Fruit fly (Drosophila melanogaster): ENCODE measurements around the gene CG34011.

The CG34011 gene

dm6 chr2L:5724521-5725023 is 8.1 kb downstream of the CG34011 start, which contains the start of gene CG11030 (continued):
- TF ChIP-seq corto (GFP tag; optimal IDR thresholded peaks at IDR 0.05) (no peak), CG6689 (GFP tag; IDR thresholded peaks at IDR 0.05) (no peak), inv (GFP tag; IDR thresholded peaks at IDR 0.05; ENCODE audit: partially characterized antibody) (peak; percentile 99), Kr (GFP tag; optimal IDR thresholded peaks at IDR 0.05) (no peak), trem (tag; optimal IDR thresholded peaks at IDR 0.05) (peak; percentile 27), Mrtf (GFP tag; IDR thresholded peaks at IDR 0.05) (no peak), CG2678 (tag; optimal IDR thresholded peaks at IDR 0.05) (no peak), Dad (GFP tag; optimal IDR thresholded peaks at IDR 0.05) (no peak), br (optimal IDR thresholded peaks at IDR 0.05) (no peak), chm (GFP tag; IDR thresholded peaks at IDR 0.05) (peak; percentile 71), bsh (GFP tag; optimal IDR thresholded peaks at IDR 0.05) (no peak), B-H2 (GFP tag; optimal IDR thresholded peaks at IDR 0.05) (no peak), Hr78 (GFP tag; optimal IDR thresholded peaks at IDR 0.05) (no peak), ewg (GFP tag; optimal IDR thresholded peaks at IDR 0.05) (no peak), lilli (GFP tag; optimal IDR thresholded peaks at IDR 0.05) (peak; percentile 39), NFAT (GFP tag; IDR thresholded peaks at IDR 0.05) (peak; percentile 65; the same call in 1 of the 2 replicates), HmgZ (tag; optimal IDR thresholded peaks at IDR 0.05) (no peak), Atf6 (GFP tag; IDR thresholded peaks at IDR 0.05) (0 out of 2 replicates have a peak, but pooled peaks have one; percentile 13), H2.0 (GFP tag; IDR thresholded peaks at IDR 0.05) (no peak), CG10543 (GFP tag; optimal IDR thresholded peaks at IDR 0.05) (no peak), fd3F (GFP tag; optimal IDR thresholded peaks at IDR 0.05) (no peak), CG4424 (GFP tag; optimal IDR thresholded peaks at IDR 0.05) (peak; percentile 5), Sox102F (GFP tag; optimal IDR thresholded peaks at IDR 0.05) (no peak), pzg (GFP tag; optimal IDR thresholded peaks at IDR 0.05) (peak; percentile 79), MESR4 (GFP tag; optimal IDR thresholded peaks at IDR 0.05) (peak; percentile 75), fd96Cb (tag; optimal IDR thresholded peaks at IDR 0.05) (no peak), sob (GFP tag; IDR thresholded peaks at IDR 0.05) (peak; percentile 45), da (GFP tag; optimal IDR thresholded peaks at IDR 0.05) (no peak), CG2116 (GFP tag; optimal IDR thresholded peaks at IDR 0.05) (peak; percentile 85), zfh2 (GFP tag; optimal IDR thresholded peaks at IDR 0.05) (no peak), Ada2b (GFP tag; IDR thresholded peaks at IDR 0.05) (no peak), ham (GFP tag; IDR thresholded peaks at IDR 0.05) (no peak), Dbx (GFP tag; IDR thresholded peaks at IDR 0.05) (peak; percentile 67; the same call in 2 of the 3 replicates), tx (GFP tag; optimal IDR thresholded peaks at IDR 0.05) (no peak), BEAF-32 (GFP tag; optimal IDR thresholded peaks at IDR 0.05) (peak; percentile 96), Dek (tag; optimal IDR thresholded peaks at IDR 0.05) (peak; percentile 22), scrt (GFP tag; optimal IDR thresholded peaks at IDR 0.05) (no peak), CG13894 (tag; optimal IDR thresholded peaks at IDR 0.05) (peak; percentile 46), HLH3B (GFP tag; IDR thresholded peaks at IDR 0.05) (no peak), CG11695 (GFP tag; IDR thresholded peaks at IDR 0.05) (no peak), Blimp-1 (GFP tag; optimal IDR thresholded peaks at IDR 0.05) (no peak), stwl (tag; optimal IDR thresholded peaks at IDR 0.05) (peak; percentile 57), danr (GFP tag; IDR thresholded peaks at IDR 0.05) (no peak), ato (GFP tag; IDR thresholded peaks at IDR 0.05; ENCODE audit: partially characterized antibody) (peak; percentile 100), al (GFP tag; IDR thresholded peaks at IDR 0.05) (peak; percentile 32; the same call in 1 of the 2 replicates), CG11247 (GFP tag; IDR thresholded peaks at IDR 0.05) (peak; percentile 54; the same call in 1 of the 2 replicates), Usf (GFP tag; optimal IDR thresholded peaks at IDR 0.05) (no peak), pros (GFP tag; optimal IDR thresholded peaks at IDR 0.05) (no peak), HmgD (GFP tag; optimal IDR thresholded peaks at IDR 0.05) (no peak), tna (GFP tag; IDR thresholded peaks at IDR 0.05; ENCODE audit: partially characterized antibody) (peak; percentile 98)
